Fruit fly (Drosophila melanogaster) whole organism, embryonic: ENCODE data around the gene KFase.

Source experiments
- ATbp ChIP-seq: fragments of 200-800 bp; sonication (Bioruptor generic); optimal IDR thresholded peaks from 2 replicates; lab custom pipeline; 2017; ENCODE audit warnings: missing biosample characterization, mild to moderate bottlenecking, missing genetic modification characterization, missing genetic modification reagents
- Abd-B ChIP-seq: fragments of 200-800 bp; sonication (Bioruptor generic); optimal IDR thresholded peaks from 2 replicates; lab custom pipeline; 2018; ENCODE audit warnings: missing biosample characterization, mild to moderate bottlenecking, missing genetic modification characterization, moderate library complexity
- Aef1 ChIP-seq: fragments of 200-800 bp; sonication (Bioruptor generic); IDR thresholded peaks from 3 replicates; pipeline ENCODE4 v1.3.6; 2022; ENCODE audit warnings: missing biosample characterization, missing genetic modification characterization
- BEAF-32 ChIP-seq: fragments of 200-800 bp; sonication (Bioruptor generic); optimal IDR thresholded peaks from 3 replicates; lab custom pipeline; 2017; ENCODE audit warnings: missing biosample characterization, missing genetic modification characterization, mild to moderate bottlenecking, moderate library complexity, missing genetic modification reagents
- Bgb ChIP-seq: fragments of 200-800 bp; sonication (Bioruptor generic); IDR thresholded peaks from 2 replicates; pipeline ENCODE4 v1.3.6; 2022; ENCODE audit warnings: missing biosample characterization, missing genetic modification characterization; ENCODE audit not compliant: partially characterized antibody
- Blimp-1 ChIP-seq: fragments of 200-800 bp; sonication (Bioruptor generic); optimal IDR thresholded peaks from 3 replicates; lab custom pipeline; 2018; ENCODE audit warnings: missing biosample characterization, missing genetic modification characterization, mild to moderate bottlenecking, moderate library complexity, missing genetic modification reagents
- CG10431 ChIP-seq: fragments of 200-800 bp; sonication (Bioruptor generic); optimal IDR thresholded peaks from 3 replicates; lab custom pipeline; 2018; ENCODE audit warnings: missing biosample characterization, mild to moderate bottlenecking, missing genetic modification characterization
- CG10543 ChIP-seq: fragments of 200-800 bp; sonication (Bioruptor generic); optimal IDR thresholded peaks from 3 replicates; lab custom pipeline; 2017; ENCODE audit warnings: missing biosample characterization, mild to moderate bottlenecking, missing genetic modification characterization, moderate library complexity
- CG11456 ChIP-seq: fragments of 200-800 bp; sonication (Bioruptor generic); IDR thresholded peaks from 3 replicates; pipeline ENCODE4 v1.3.6; 2022; ENCODE audit warnings: missing biosample characterization, missing genetic modification characterization
- CG11560 ChIP-seq: fragments of 200-800 bp; sonication (Bioruptor generic); IDR thresholded peaks from 3 replicates; pipeline ENCODE4 v1.3.6; 2022; ENCODE audit warnings: missing biosample characterization, missing genetic modification characterization
- CG12219 ChIP-seq: fragments of 200-800 bp; sonication (Bioruptor generic); optimal IDR thresholded peaks from 3 replicates; lab custom pipeline; 2018; ENCODE audit warnings: missing biosample characterization, mild to moderate bottlenecking, missing genetic modification characterization
- CG12391 ChIP-seq: fragments of 200-800 bp; sonication (Bioruptor generic); optimal IDR thresholded peaks from 3 replicates; lab custom pipeline; 2018; ENCODE audit warnings: missing biosample characterization, mild to moderate bottlenecking, missing genetic modification characterization, moderate library complexity
- CG1529 ChIP-seq: fragments of 200-800 bp; sonication (Bioruptor generic); optimal IDR thresholded peaks from 3 replicates; lab custom pipeline; 2018; ENCODE audit warnings: missing biosample characterization, missing genetic modification characterization
- CG15479 ChIP-seq: fragments of 200-800 bp; sonication (Bioruptor generic); optimal IDR thresholded peaks from 3 replicates; lab custom pipeline; 2019; ENCODE audit warnings: missing biosample characterization, mild to moderate bottlenecking, missing genetic modification characterization, moderate library complexity
- CG1647 ChIP-seq: fragments of 200-800 bp; sonication (Bioruptor generic); optimal IDR thresholded peaks from 3 replicates; lab custom pipeline; 2016; ENCODE audit warnings: missing biosample characterization, missing genetic modification characterization
- CG17186 ChIP-seq: fragments of 200-800 bp; sonication (Bioruptor generic); optimal IDR thresholded peaks from 3 replicates; lab custom pipeline; 2017; ENCODE audit warnings: missing biosample characterization, missing genetic modification reagents, missing genetic modification characterization
- CG32772 ChIP-seq: fragments of 200-800 bp; sonication (Bioruptor generic); IDR thresholded peaks from 2 replicates; pipeline ENCODE4 v1.3.6; 2022; ENCODE audit warnings: missing biosample characterization, missing genetic modification characterization
- CG3407 ChIP-seq: fragments of 200-800 bp; sonication (Bioruptor generic); optimal IDR thresholded peaks from 2 replicates; lab custom pipeline; 2018; ENCODE audit warnings: missing biosample characterization, mild to moderate bottlenecking, missing genetic modification characterization
- CG4854 ChIP-seq: fragments of 200-800 bp; sonication (Bioruptor generic); optimal IDR thresholded peaks from 2 replicates; lab custom pipeline; 2016; ENCODE audit warnings: missing biosample characterization, missing genetic modification characterization, inconsistent platforms
- CG7357 ChIP-seq: fragments of 200-800 bp; sonication (Bioruptor generic); IDR thresholded peaks from 3 replicates; pipeline ENCODE4 v1.3.6; 2022; ENCODE audit warnings: missing biosample characterization, missing genetic modification characterization
- CG8388 ChIP-seq: fragments of 200-800 bp; sonication (Bioruptor generic); optimal IDR thresholded peaks from 2 replicates; lab custom pipeline; 2019; ENCODE audit warnings: missing biosample characterization, mild to moderate bottlenecking, missing genetic modification characterization, moderate library complexity
- CG8478 ChIP-seq: fragments of >200 bp; optimal IDR thresholded peaks from 2 replicates; lab custom pipeline; 2018
- CG9797 ChIP-seq: fragments of 200-800 bp; sonication (Bioruptor generic); optimal IDR thresholded peaks from 3 replicates; lab custom pipeline; 2018; ENCODE audit warnings: missing biosample characterization, mild to moderate bottlenecking, missing genetic modification characterization
- D ChIP-seq, 2 experiments: fragments of 200-800 bp in 1 of 2; fragments of >200 bp in 1 of 2; sonication (Bioruptor generic) in 1 of 2; optimal IDR thresholded peaks; 2 replicates in 1 of 2; 3 replicates in 1 of 2; lab custom pipeline; 2017; ENCODE audit warnings: mild to moderate bottlenecking in 1 of 2, missing biosample characterization in 1 of 2, missing genetic modification characterization in 1 of 2, missing genetic modification reagents in 1 of 2
- HHEX ChIP-seq: fragments of 200-800 bp; sonication (Bioruptor generic); optimal IDR thresholded peaks from 3 replicates; lab custom pipeline; 2017; ENCODE audit warnings: missing biosample characterization, mild to moderate bottlenecking, missing genetic modification characterization, missing genetic modification reagents
- Hand ChIP-seq: fragments of 200-800 bp; sonication (Bioruptor generic); optimal IDR thresholded peaks from 2 replicates; lab custom pipeline; 2017; ENCODE audit warnings: mild to moderate bottlenecking, missing biosample characterization, missing genetic modification reagents, missing genetic modification characterization
- NK7.1 ChIP-seq: fragments of 200-800 bp; sonication (Bioruptor generic); optimal IDR thresholded peaks from 3 replicates; lab custom pipeline; 2016; ENCODE audit warnings: missing biosample characterization, missing genetic modification characterization
- Nf-YB ChIP-seq: fragments of 200-800 bp; sonication (Bioruptor generic); optimal IDR thresholded peaks from 3 replicates; lab custom pipeline; 2019; ENCODE audit warnings: missing biosample characterization, mild to moderate bottlenecking, missing genetic modification characterization, moderate library complexity
- Poxn ChIP-seq: fragments of 200-800 bp; sonication (Bioruptor generic); IDR thresholded peaks from 2 replicates; pipeline ENCODE4 v1.3.6; 2022; ENCODE audit warnings: missing biosample characterization, missing genetic modification characterization
- Ravus ChIP-seq: fragments of 200-800 bp; sonication (Bioruptor generic); IDR thresholded peaks from 2 replicates; pipeline ENCODE4 v1.3.6; 2022; ENCODE audit warnings: missing biosample characterization, missing genetic modification characterization
- Spps ChIP-seq: fragments of 200-800 bp; sonication (Bioruptor generic); optimal IDR thresholded peaks from 2 replicates; lab custom pipeline; 2018; ENCODE audit warnings: missing biosample characterization, mild to moderate bottlenecking, missing genetic modification characterization
- ac ChIP-seq: fragments of 200-800 bp; sonication (Bioruptor generic); optimal IDR thresholded peaks from 3 replicates; lab custom pipeline; 2017; ENCODE audit warnings: missing biosample characterization, mild to moderate bottlenecking, missing genetic modification characterization
- aop ChIP-seq: fragments of 200-800 bp; sonication (Bioruptor generic); IDR thresholded peaks from 2 replicates; pipeline ENCODE4 v1.3.6; 2022; ENCODE audit warnings: missing biosample characterization, missing genetic modification characterization
- bowl ChIP-seq: fragments of 200-800 bp; sonication (Bioruptor generic); IDR thresholded peaks from 2 replicates; pipeline ENCODE4 v1.3.6; 2022; ENCODE audit warnings: missing biosample characterization, missing genetic modification characterization
- chm ChIP-seq: fragments of 200-800 bp; sonication (Bioruptor generic); IDR thresholded peaks from 2 replicates; pipeline ENCODE4 v1.3.6; 2022; ENCODE audit warnings: missing biosample characterization, missing genetic modification characterization
- ci ChIP-seq: fragments of 200-800 bp; sonication (Bioruptor generic); IDR thresholded peaks from 3 replicates; pipeline ENCODE4 v1.3.6; 2022; ENCODE audit warnings: missing biosample characterization, missing genetic modification characterization
- crol ChIP-seq: fragments of 200-800 bp; sonication (Bioruptor generic); IDR thresholded peaks from 2 replicates; pipeline ENCODE4 v1.3.6; 2022; ENCODE audit warnings: missing biosample characterization, missing genetic modification characterization
- dan ChIP-seq: fragments of 200-800 bp; sonication (Bioruptor generic); IDR thresholded peaks from 2 replicates; pipeline ENCODE4 v1.3.6; 2022; ENCODE audit warnings: missing biosample characterization, missing genetic modification characterization
- danr ChIP-seq: fragments of 200-800 bp; sonication (Bioruptor generic); IDR thresholded peaks from 2 replicates; pipeline ENCODE4 v1.3.6; 2022; ENCODE audit warnings: missing biosample characterization, missing genetic modification characterization
- dati ChIP-seq: fragments of 200-800 bp; sonication (Bioruptor generic); IDR thresholded peaks from 2 replicates; pipeline ENCODE4 v1.3.6; 2022; ENCODE audit warnings: missing biosample characterization, missing genetic modification characterization
- disco-r ChIP-seq: fragments of 200-800 bp; sonication (Bioruptor generic); optimal IDR thresholded peaks from 2 replicates; lab custom pipeline; 2016; ENCODE audit warnings: missing biosample characterization, missing genetic modification characterization
- dmrt11E ChIP-seq: fragments of 200-800 bp; sonication (Bioruptor generic); optimal IDR thresholded peaks from 3 replicates; lab custom pipeline; 2018; ENCODE audit warnings: missing biosample characterization, mild to moderate bottlenecking, missing genetic modification characterization, moderate library complexity
- ewg ChIP-seq: fragments of 200-800 bp; sonication (Bioruptor generic); optimal IDR thresholded peaks from 3 replicates; lab custom pipeline; 2017; ENCODE audit warnings: mild to moderate bottlenecking, missing biosample characterization, missing genetic modification reagents, missing genetic modification characterization
- hkb ChIP-seq, 2 experiments: fragments of 200-800 bp in 1 of 2; fragments of >200 bp in 1 of 2; sonication (Bioruptor generic) in 1 of 2; IDR thresholded peaks in 1 of 2; optimal IDR thresholded peaks in 1 of 2; 2 replicates each; pipeline versions ENCODE4 v1.3.6 to Lab custom; 2017 to 2022; ENCODE audit warnings: missing biosample characterization in 1 of 2, missing genetic modification characterization in 1 of 2
- insv ChIP-seq, 2 experiments: fragments of 200-800 bp; sonication (Bioruptor generic); optimal IDR thresholded peaks; 3 replicates each; lab custom pipeline; 2016 to 2018; ENCODE audit warnings: missing biosample characterization in 2 of 2, missing genetic modification characterization in 2 of 2
- lilli ChIP-seq: fragments of 200-800 bp; sonication (Bioruptor generic); optimal IDR thresholded peaks from 3 replicates; lab custom pipeline; 2016; ENCODE audit warnings: missing biosample characterization, missing genetic modification characterization
- row ChIP-seq: fragments of 200-800 bp; sonication (Bioruptor generic); IDR thresholded peaks from 3 replicates; pipeline ENCODE4 v1.3.6; 2022; ENCODE audit warnings: missing biosample characterization, missing genetic modification characterization
- salm ChIP-seq: fragments of 200-800 bp; sonication (Bioruptor generic); optimal IDR thresholded peaks from 2 replicates; lab custom pipeline; 2018; ENCODE audit warnings: missing biosample characterization, mild to moderate bottlenecking, missing genetic modification characterization
- sd ChIP-seq: fragments of 200-800 bp; sonication (Bioruptor generic); optimal IDR thresholded peaks from 3 replicates; lab custom pipeline; 2018; ENCODE audit warnings: missing biosample characterization, mild to moderate bottlenecking, missing genetic modification characterization, moderate library complexity
- sens-2 ChIP-seq: fragments of 200-800 bp; sonication (Bioruptor generic); IDR thresholded peaks from 2 replicates; pipeline ENCODE4 v1.3.6; 2022; ENCODE audit warnings: missing biosample characterization, missing genetic modification characterization
- tna ChIP-seq: fragments of 200-800 bp; sonication (Bioruptor generic); IDR thresholded peaks from 2 replicates; pipeline ENCODE4 v1.3.6; 2022; ENCODE audit warnings: missing biosample characterization, missing genetic modification characterization; ENCODE audit not compliant: partially characterized antibody

KFase gene

dm6 chr2L:6508666-6509065, 20.1 kb upstream of the KFase start (continued):
- TF ChIP-seq CG12391 (tag; lab: Kevin White, UChicago) (peak; percentile 46), CG8478 (lab: Kevin White, UChicago) (no peak), Nf-YB (no peak), CG9797 (no peak), CG11456 (GFP tag; lab: Robert Waterston, UW) (no peak), tna (GFP tag; lab: Robert Waterston, UW) (no peak), CG1529 (GFP tag; lab: Kevin White, UChicago) (no peak), Blimp-1 (GFP tag; lab: Kevin White, UChicago) (peak; percentile 40), hkb (optimal IDR thresholded peaks at IDR 0.05; lab: Kevin White, UChicago) (no peak), hkb (GFP tag; IDR thresholded peaks at IDR 0.05; lab: Robert Waterston, UW) (peak; percentile 36; the same call in 1 of the 2 replicates), CG15479 (GFP tag; lab: Kevin White, UChicago) (no peak), bowl (GFP tag; lab: Robert Waterston, UW) (no peak), dati (GFP tag; lab: Robert Waterston, UW) (no peak), CG4854 (no peak), danr (GFP tag; lab: Robert Waterston, UW) (no peak), CG10543 (GFP tag; lab: Kevin White, UChicago) (no peak), disco-r (GFP tag; lab: Kevin White, UChicago) (no peak), dmrt11E (tag; lab: Kevin White, UChicago) (peak; percentile 46), row (GFP tag; lab: Robert Waterston, UW) (peak; percentile 32; the same call in 2 of the 3 replicates), BEAF-32 (GFP tag; lab: Kevin White, UChicago) (no peak), sens-2 (GFP tag; lab: Robert Waterston, UW) (no peak), CG11560 (tag; lab: Robert Waterston, UW) (no peak), dan (GFP tag; lab: Robert Waterston, UW) (no peak), aop (no peak), Poxn (GFP tag; lab: Robert Waterston, UW) (no peak), CG32772 (GFP tag; lab: Robert Waterston, UW) (no peak), ewg (GFP tag; lab: Kevin White, UChicago) (no peak), D (optimal IDR thresholded peaks at IDR 0.05; lab: Kevin White, UChicago) (no peak), D (GFP tag; optimal IDR thresholded peaks at IDR 0.05; lab: Kevin White, UChicago) (no peak), Aef1 (GFP tag; lab: Robert Waterston, UW) (no peak), ATbp (peak; percentile 33), CG12219 (GFP tag; lab: Kevin White, UChicago) (no peak), HHEX (GFP tag; lab: Kevin White, UChicago) (no peak), Hand (GFP tag; lab: Kevin White, UChicago) (no peak), CG7357 (GFP tag; lab: Robert Waterston, UW) (no peak), Spps (tag; lab: Kevin White, UChicago) (no peak), Ravus (no peak), CG17186 (no peak), lilli (no peak), chm (GFP tag; lab: Robert Waterston, UW) (no peak), CG8388 (peak; percentile 13), ci (GFP tag; lab: Robert Waterston, UW) (0 out of 3 replicates have a peak, but pooled peaks have one; percentile 14), Abd-B (GFP tag; lab: Kevin White, UChicago) (no peak), CG3407 (GFP tag; lab: Kevin White, UChicago) (peak; percentile 6), NK7.1 (no peak), ac (GFP tag; lab: Kevin White, UChicago) (no peak), CG10431 (GFP tag; lab: Kevin White, UChicago) (no peak), crol (no peak), Bgb (GFP tag; lab: Robert Waterston, UW) (no peak), sd (tag; lab: Kevin White, UChicago) (no peak), insv (GFP tag; optimal IDR thresholded peaks at IDR 0.05; lab: Kevin White, UChicago) (no peak), CG1647 (GFP tag; lab: Kevin White, UChicago) (no peak), salm (tag; lab: Kevin White, UChicago) (no peak)
